Worm (Caenorhabditis elegans) whole organism, young adult: Measurements from ENCODE around the gene tex-2.

Experiments used
- B0261.1 ChIP-seq: sonication (generic microtip); optimal IDR thresholded peaks from 2 replicates; lab custom pipeline; 2016; ENCODE audit warnings: mild to moderate bottlenecking, missing genetic modification characterization, moderate library complexity, missing compliant biosample characterization
- B0336.3 ChIP-seq: fragments of 200-800 bp; sonication (Bioruptor generic); IDR thresholded peaks from 2 replicates; pipeline ENCODE4 v1.3.6; 2022; ENCODE audit warnings: missing genetic modification characterization, missing compliant biosample characterization
- F23B12.7 ChIP-seq: sonication (generic microtip); optimal IDR thresholded peaks from 2 replicates; lab custom pipeline; 2017; ENCODE audit warnings: missing genetic modification characterization, mild to moderate bottlenecking, missing compliant biosample characterization, antibody characterized with exemption, moderate library complexity; ENCODE audit not compliant: insufficient read depth
- F33H1.4 ChIP-seq: fragments of 200-800 bp; sonication (Bioruptor generic); IDR thresholded peaks from 2 replicates; pipeline ENCODE4 v1.3.6; 2022; ENCODE audit warnings: missing genetic modification reagents, missing genetic modification characterization, missing compliant biosample characterization
- F49E8.2 ChIP-seq: sonication (generic microtip); optimal IDR thresholded peaks from 3 replicates; lab custom pipeline; 2017; ENCODE audit warnings: missing genetic modification characterization, mild to moderate bottlenecking, missing compliant biosample characterization, antibody characterized with exemption, moderate library complexity; ENCODE audit not compliant: insufficient read depth
- T07F8.4 ChIP-seq: sonication (generic microtip); optimal IDR thresholded peaks from 2 replicates; lab custom pipeline; 2016; ENCODE audit warnings: mild to moderate bottlenecking, missing genetic modification characterization, moderate library complexity, missing compliant biosample characterization
- Y56A3A.18 ChIP-seq: fragments of 200-800 bp; sonication (Bioruptor generic); IDR thresholded peaks from 2 replicates; pipeline ENCODE4 v1.3.6; 2022; ENCODE audit warnings: missing genetic modification reagents, missing genetic modification characterization, missing compliant biosample characterization
- akir-1 ChIP-seq: fragments of 200-800 bp; sonication (Bioruptor generic); optimal IDR thresholded peaks from 2 replicates; lab custom pipeline; 2018; ENCODE audit warnings: mild to moderate bottlenecking, missing genetic modification characterization, moderate library complexity, missing compliant biosample characterization
- aptf-3 ChIP-seq: fragments of 200-800 bp; sonication (Bioruptor generic); IDR thresholded peaks from 2 replicates; pipeline ENCODE4 v1.3.6; 2022; ENCODE audit warnings: missing genetic modification characterization, missing compliant biosample characterization
- atf-7 ChIP-seq: sonication (generic microtip); optimal IDR thresholded peaks from 2 replicates; lab custom pipeline; 2017; ENCODE audit warnings: mild to moderate bottlenecking, missing genetic modification characterization, missing compliant biosample characterization
- attf-3 ChIP-seq: fragments of 200-800 bp; sonication (Bioruptor generic); conservative IDR thresholded peaks from 2 replicates; pipeline ENCODE4 v1.3.6; 2022; ENCODE audit warnings: missing genetic modification reagents, missing genetic modification characterization, missing compliant biosample characterization
- attf-5 ChIP-seq: fragments of 200-800 bp; sonication (Bioruptor generic); optimal IDR thresholded peaks from 2 replicates; lab custom pipeline; 2018; ENCODE audit warnings: mild to moderate bottlenecking, missing genetic modification characterization, missing compliant biosample characterization
- ccch-3 ChIP-seq: fragments of 200-800 bp; sonication (Bioruptor generic); optimal IDR thresholded peaks from 2 replicates; lab custom pipeline; 2018; ENCODE audit warnings: mild to moderate bottlenecking, missing genetic modification characterization, missing compliant biosample characterization
- cebp-1 ChIP-seq, 2 experiments: fragments of 200-800 bp in 1 of 2; sonication (Bioruptor generic) in 1 of 2; sonication (generic microtip) in 1 of 2; IDR thresholded peaks in 1 of 2; optimal IDR thresholded peaks in 1 of 2; 2 replicates each; pipeline versions ENCODE4 v1.3.6 to Lab custom; 2017 to 2022; ENCODE audit warnings: missing compliant biosample characterization in 2 of 2, missing genetic modification characterization in 2 of 2, mild to moderate bottlenecking in 1 of 2, missing genetic modification reagents in 1 of 2, moderate library complexity in 1 of 2
- ceh-100 ChIP-seq: fragments of 200-800 bp; sonication (Bioruptor generic); IDR thresholded peaks from 2 replicates; pipeline ENCODE4 v1.3.6; 2022; ENCODE audit warnings: missing genetic modification reagents, missing genetic modification characterization, missing compliant biosample characterization
- dox-1 ChIP-seq: fragments of 200-800 bp; sonication (Bioruptor generic); IDR thresholded peaks from 2 replicates; pipeline ENCODE4 v1.3.6; 2022; ENCODE audit warnings: missing genetic modification reagents, missing genetic modification characterization, missing compliant biosample characterization
- dpl-1 ChIP-seq: fragments of 150-350 bp; optimal IDR thresholded peaks from 2 replicates; lab custom pipeline; 2014; ENCODE audit warnings: missing biosample characterization, missing genetic modification reagents, missing genetic modification characterization
- egl-18 ChIP-seq: fragments of 200-800 bp; sonication (Bioruptor generic); IDR thresholded peaks from 2 replicates; pipeline ENCODE4 v1.3.6; 2022; ENCODE audit warnings: missing genetic modification reagents, missing genetic modification characterization, missing compliant biosample characterization
- hlh-12 ChIP-seq: sonication (generic microtip); optimal IDR thresholded peaks from 2 replicates; lab custom pipeline; 2016; ENCODE audit warnings: missing genetic modification characterization, missing compliant biosample characterization
- hmg-1.2 ChIP-seq: fragments of 200-800 bp; sonication (Bioruptor generic); IDR thresholded peaks from 2 replicates; pipeline ENCODE4 v1.3.6; 2022; ENCODE audit warnings: missing genetic modification reagents, missing genetic modification characterization, missing compliant biosample characterization
- lin-54 ChIP-seq: fragments of 200-800 bp; sonication (Bioruptor generic); optimal IDR thresholded peaks from 2 replicates; lab custom pipeline; 2018; ENCODE audit warnings: mild to moderate bottlenecking, missing genetic modification characterization, missing compliant biosample characterization
- lir-1 ChIP-seq: fragments of 200-800 bp; sonication (Bioruptor generic); conservative IDR thresholded peaks from 2 replicates; pipeline ENCODE4 v1.3.6; 2022; ENCODE audit warnings: missing genetic modification reagents, missing genetic modification characterization, missing compliant biosample characterization
- lsl-1 ChIP-seq: fragments of 200-800 bp; sonication (Bioruptor generic); optimal IDR thresholded peaks from 2 replicates; lab custom pipeline; 2018; ENCODE audit warnings: mild to moderate bottlenecking, missing genetic modification characterization, moderate library complexity, missing compliant biosample characterization
- lsy-27 ChIP-seq: sonication (generic microtip); optimal IDR thresholded peaks from 2 replicates; lab custom pipeline; 2017; ENCODE audit warnings: missing genetic modification characterization, mild to moderate bottlenecking, missing compliant biosample characterization, antibody characterized with exemption, missing genotype, borderline replicate concordance; ENCODE audit not compliant: insufficient read depth
- madf-10 ChIP-seq: sonication (generic microtip); optimal IDR thresholded peaks from 2 replicates; lab custom pipeline; 2016; ENCODE audit warnings: mild to moderate bottlenecking, missing genetic modification characterization, missing compliant biosample characterization
- madf-3 ChIP-seq: fragments of 200-800 bp; sonication (Bioruptor generic); IDR thresholded peaks from 2 replicates; pipeline ENCODE4 v1.3.6; 2022; ENCODE audit warnings: missing genetic modification reagents, missing genetic modification characterization, missing compliant biosample characterization
- madf-6 ChIP-seq: fragments of 200-800 bp; sonication (Bioruptor generic); IDR thresholded peaks from 2 replicates; pipeline ENCODE4 v1.3.6; 2022; ENCODE audit warnings: missing genetic modification reagents, missing genetic modification characterization, missing compliant biosample characterization
- madf-8 ChIP-seq: fragments of 200-800 bp; sonication (Bioruptor generic); conservative IDR thresholded peaks from 2 replicates; pipeline ENCODE4 v1.3.6; 2022; ENCODE audit warnings: missing genetic modification reagents, missing genetic modification characterization, missing compliant biosample characterization
- mcd-1 ChIP-seq: fragments of 200-800 bp; sonication (Bioruptor generic); IDR thresholded peaks from 2 replicates; pipeline ENCODE4 v1.3.6; 2022; ENCODE audit warnings: missing genetic modification reagents, missing genetic modification characterization, missing compliant biosample characterization
- nfya-2 ChIP-seq: fragments of 200-800 bp; sonication (Bioruptor generic); IDR thresholded peaks from 2 replicates; pipeline ENCODE4 v1.3.6; 2022; ENCODE audit warnings: missing genetic modification reagents, missing genetic modification characterization, missing compliant biosample characterization
- nhr-179 ChIP-seq: sonication (generic microtip); optimal IDR thresholded peaks from 2 replicates; lab custom pipeline; 2016; ENCODE audit warnings: mild to moderate bottlenecking, missing genetic modification characterization, missing compliant biosample characterization
- nhr-27 ChIP-seq: fragments of 200-800 bp; sonication (Bioruptor generic); optimal IDR thresholded peaks from 2 replicates; lab custom pipeline; 2018; ENCODE audit warnings: mild to moderate bottlenecking, missing genetic modification characterization, moderate library complexity, missing compliant biosample characterization
- nhr-80 ChIP-seq: sonication (generic microtip); optimal IDR thresholded peaks from 2 replicates; lab custom pipeline; 2016; ENCODE audit warnings: missing genetic modification characterization, missing compliant biosample characterization
- pbrm-1 ChIP-seq: fragments of 200-800 bp; sonication (Bioruptor generic); IDR thresholded peaks from 2 replicates; pipeline ENCODE4 v1.3.6; 2022; ENCODE audit warnings: missing genetic modification reagents, missing genetic modification characterization, missing compliant biosample characterization
- rcor-1 ChIP-seq: fragments of 200-800 bp; sonication (Bioruptor generic); IDR thresholded peaks from 2 replicates; pipeline ENCODE4 v1.3.6; 2022; ENCODE audit warnings: missing genetic modification reagents, missing genetic modification characterization, missing compliant biosample characterization
- rpc-1 ChIP-seq, 2 experiments: fragments of 150-350 bp in 1 of 2; sonication (generic microtip) in 1 of 2; optimal IDR thresholded peaks; 2 replicates each; lab custom pipeline; 2014 to 2018; ENCODE audit warnings: missing biosample characterization in 1 of 2, missing genetic modification characterization in 1 of 2, missing genetic modification reagents in 1 of 2, missing genotype in 1 of 2
- sdz-38 ChIP-seq: sonication (generic microtip); optimal IDR thresholded peaks from 2 replicates; lab custom pipeline; 2016; ENCODE audit warnings: missing genotype, missing genetic modification characterization, missing compliant biosample characterization
- snpc-1.1 ChIP-seq: sonication (generic microtip); optimal IDR thresholded peaks from 2 replicates; lab custom pipeline; 2017; ENCODE audit warnings: missing genetic modification characterization, mild to moderate bottlenecking, missing compliant biosample characterization, antibody characterized with exemption, moderate library complexity, missing genotype, missing genetic modification reagents; ENCODE audit not compliant: insufficient read depth
- sptf-2 ChIP-seq: fragments of 200-800 bp; sonication (Bioruptor generic); optimal IDR thresholded peaks from 2 replicates; lab custom pipeline; 2018; ENCODE audit warnings: mild to moderate bottlenecking, missing genetic modification characterization, missing compliant biosample characterization
- xnd-1 ChIP-seq: sonication (generic microtip); optimal IDR thresholded peaks from 2 replicates; lab custom pipeline; 2016; ENCODE audit warnings: missing genotype, missing genetic modification reagents, missing genetic modification characterization, missing compliant biosample characterization
- zfh-2 ChIP-seq: fragments of 200-800 bp; sonication (Bioruptor generic); conservative IDR thresholded peaks from 2 replicates; pipeline ENCODE4 v1.3.6; 2022; ENCODE audit warnings: missing genetic modification reagents, missing genetic modification characterization, missing compliant biosample characterization

The tex-2 gene

ce11 chrII:5911939-5912523 lies 38.6 kb upstream of the tex-2 start (continued):
- peak; percentile 12 for TF ChIP-seq attf-5 (GFP tag; lab: Kevin White, UChicago)
- no peak for TF ChIP-seq cebp-1 (GFP tag; IDR thresholded peaks at IDR 0.05; lab: Robert Waterston, UW)
- TF ChIP-seq cebp-1 (tag; optimal IDR thresholded peaks at IDR 0.05; lab: Kevin White, UChicago), result peak; percentile 52
- TF ChIP-seq aptf-3 (GFP tag; lab: Robert Waterston, UW), result no peak
- no peak for TF ChIP-seq snpc-1.1
- TF ChIP-seq lin-54, result no peak

ce11 chrII:5911274-5911673 lies 37.9 kb upstream of the tex-2 start, which contains the start of gene cgt-3:
TSS of gene cgt-3 (plus strand) at chrII:5911324.
- TF ChIP-seq zfh-2, result no peak
- no peak for TF ChIP-seq atf-7 (tag; lab: Kevin White, UChicago)
- TF ChIP-seq akir-1, result no peak
- no peak for TF ChIP-seq B0336.3 (GFP tag; lab: Robert Waterston, UW)
- TF ChIP-seq Y56A3A.18 (GFP tag; lab: Robert Waterston, UW), result no peak
- TF ChIP-seq T07F8.4 (tag; lab: Kevin White, UChicago), result no peak
- TF ChIP-seq madf-10, result no peak
- no peak for TF ChIP-seq madf-3
- TF ChIP-seq F23B12.7 (tag; lab: Kevin White, UChicago), result no peak
- no peak for TF ChIP-seq F49E8.2 (tag; lab: Kevin White, UChicago)
- TF ChIP-seq nfya-2, result no peak
- TF ChIP-seq sdz-38 (tag; lab: Kevin White, UChicago), result no peak
- no peak for TF ChIP-seq lsy-27 (tag; lab: Kevin White, UChicago)

DNA sequence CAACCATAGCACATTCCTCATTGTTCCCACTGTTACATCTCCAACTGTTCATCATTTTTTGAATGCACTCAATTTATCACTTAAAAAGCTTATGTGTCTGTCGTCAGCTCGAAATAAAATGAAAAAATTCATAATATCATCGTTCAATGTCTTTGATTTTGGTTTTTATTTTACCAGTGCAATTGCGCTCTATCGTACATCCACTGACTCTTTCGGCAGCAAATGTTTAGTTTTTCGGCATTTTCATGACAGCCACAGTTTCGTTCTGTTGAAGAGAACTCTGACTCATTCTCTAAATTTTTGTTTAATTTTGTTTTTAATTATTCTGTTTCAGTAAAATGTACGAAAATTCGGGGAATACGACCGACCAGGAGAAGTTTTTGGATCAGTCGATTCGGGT lies 34.1 kb upstream of the tex-2 start, which contains the start of gene vps-35:
vps-35 (plus strand) TSS at position 335 of the 400 bp plus-strand sequence.
- TF ChIP-seq rpc-1 (optimal IDR thresholded peaks at IDR 0.05; lab: Kevin White, UChicago) (no peak), rpc-1 (tag; optimal IDR thresholded peaks at IDR 0.05; lab: Kevin White, UChicago) (no peak), hmg-1.2 (GFP tag; lab: Robert Waterston, UW) (no peak), ceh-100 (GFP tag; lab: Robert Waterston, UW) (0 out of 2 replicates have a peak, but pooled peaks have one; percentile 14), nhr-27 (no peak), mcd-1 (peak; percentile 82), F23B12.7 (tag; lab: Kevin White, UChicago) (peak; percentile 81), hlh-12 (tag; lab: Kevin White, UChicago) (no peak), pbrm-1 (GFP tag; lab: Robert Waterston, UW) (no peak), lin-54 (peak; percentile 30), attf-3 (GFP tag; lab: Robert Waterston, UW) (no peak), ccch-3 (GFP tag; lab: Kevin White, UChicago) (no peak), dox-1 (GFP tag; lab: Robert Waterston, UW) (peak; percentile 54), rcor-1 (no peak), madf-6 (GFP tag; lab: Robert Waterston, UW) (0 out of 2 replicates have a peak, but pooled peaks have one; percentile 8), cebp-1 (GFP tag; IDR thresholded peaks at IDR 0.05; lab: Robert Waterston, UW) (no peak), cebp-1 (tag; optimal IDR thresholded peaks at IDR 0.05; lab: Kevin White, UChicago) (peak; percentile 34), B0336.3 (GFP tag; lab: Robert Waterston, UW) (no peak), attf-5 (GFP tag; lab: Kevin White, UChicago) (peak; percentile 63), nhr-80 (tag; lab: Kevin White, UChicago) (peak; percentile 71)

DNA sequence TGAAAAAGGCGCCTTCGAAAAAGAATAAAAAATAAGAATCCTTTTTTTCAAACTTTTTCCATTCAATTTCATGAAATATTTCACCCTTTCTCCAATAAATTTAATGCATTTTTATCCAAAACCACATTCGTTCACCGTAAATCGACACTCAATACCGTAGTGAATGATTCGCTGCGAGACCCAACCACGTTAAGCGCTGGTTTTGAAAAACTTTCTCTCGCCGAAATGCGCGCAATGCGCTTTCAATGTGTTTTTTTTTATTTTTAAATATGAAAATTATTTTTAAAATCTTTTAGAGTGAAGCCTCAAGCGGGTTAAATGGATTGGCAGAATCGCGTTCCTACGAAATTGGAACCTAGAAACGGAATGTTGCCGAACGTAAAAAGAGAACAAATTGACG lies 32.9 kb upstream of the tex-2 start, which contains the start of gene F59G1.8:
F59G1.8 (plus strand) TSS at position 293 of the 400 bp plus-strand sequence.
- TF ChIP-seq dpl-1 (GFP tag; lab: Kevin White, UChicago) (peak; percentile 34), xnd-1 (no peak), snpc-1.1 (no peak), nhr-179 (tag; lab: Kevin White, UChicago) (no peak), lir-1 (GFP tag; lab: Robert Waterston, UW) (no peak), atf-7 (tag; lab: Kevin White, UChicago) (no peak), madf-6 (GFP tag; lab: Robert Waterston, UW) (peak; percentile 76), lsl-1 (GFP tag; lab: Kevin White, UChicago) (peak; percentile 64), sptf-2 (no peak), F33H1.4 (peak; percentile 73), B0261.1 (no peak), egl-18 (no peak), hlh-12 (tag; lab: Kevin White, UChicago) (no peak), madf-8 (GFP tag; lab: Robert Waterston, UW) (peak; percentile 64), Y56A3A.18 (GFP tag; lab: Robert Waterston, UW) (no peak), aptf-3 (GFP tag; lab: Robert Waterston, UW) (no peak), T07F8.4 (tag; lab: Kevin White, UChicago) (no peak)
